Fruit fly (Drosophila melanogaster) whole organism, embryonic: ENCODE results near the gene CG8142.

Experiments
- ATbp ChIP-seq: fragments of 200-800 bp; sonication (Bioruptor generic); optimal IDR thresholded peaks from 2 replicates; lab custom pipeline; 2017; ENCODE audit warnings: missing biosample characterization, mild to moderate bottlenecking, missing genetic modification characterization, missing genetic modification reagents
- Abd-B ChIP-seq: fragments of 200-800 bp; sonication (Bioruptor generic); optimal IDR thresholded peaks from 2 replicates; lab custom pipeline; 2018; ENCODE audit warnings: missing biosample characterization, mild to moderate bottlenecking, missing genetic modification characterization, moderate library complexity
- CG10267 ChIP-seq: fragments of 200-800 bp; sonication (Bioruptor generic); optimal IDR thresholded peaks from 2 replicates; lab custom pipeline; 2018; ENCODE audit warnings: missing biosample characterization, mild to moderate bottlenecking, missing genetic modification characterization, moderate library complexity
- CG10321 ChIP-seq: fragments of 200-800 bp; sonication (Bioruptor generic); IDR thresholded peaks from 2 replicates; pipeline ENCODE4 v1.3.6; 2022; ENCODE audit warnings: missing biosample characterization, missing genetic modification characterization
- CG11085 ChIP-seq: fragments of 200-800 bp; sonication (Bioruptor generic); IDR thresholded peaks from 2 replicates; pipeline ENCODE4 v1.3.6; 2022; ENCODE audit warnings: missing biosample characterization, missing genetic modification characterization
- CG11398 ChIP-seq: fragments of 200-800 bp; sonication (Bioruptor generic); optimal IDR thresholded peaks from 2 replicates; lab custom pipeline; 2016; ENCODE audit warnings: missing biosample characterization, missing genetic modification characterization
- CG12659 ChIP-seq: fragments of 200-800 bp; sonication (Bioruptor generic); optimal IDR thresholded peaks from 3 replicates; lab custom pipeline; 2017; ENCODE audit warnings: mild to moderate bottlenecking, missing biosample characterization, missing genetic modification reagents, missing genetic modification characterization
- CG12744 ChIP-seq: fragments of 200-800 bp; sonication (Bioruptor generic); optimal IDR thresholded peaks from 2 replicates; lab custom pipeline; 2016; ENCODE audit warnings: missing biosample characterization, missing genetic modification characterization
- CG13296 ChIP-seq: fragments of 200-800 bp; sonication (Bioruptor generic); optimal IDR thresholded peaks from 3 replicates; lab custom pipeline; 2018; ENCODE audit warnings: missing biosample characterization, mild to moderate bottlenecking, missing genetic modification characterization
- CG14860 ChIP-seq: fragments of 200-800 bp; sonication (Bioruptor generic); IDR thresholded peaks from 3 replicates; pipeline ENCODE4 v1.3.6; 2022; ENCODE audit warnings: missing biosample characterization, missing genetic modification characterization; ENCODE audit not compliant: partially characterized antibody
- CG14965 ChIP-seq: fragments of 200-800 bp; sonication (Bioruptor generic); optimal IDR thresholded peaks from 2 replicates; lab custom pipeline; 2016; ENCODE audit warnings: missing biosample characterization, missing genetic modification characterization, borderline replicate concordance
- CG15011 ChIP-seq: fragments of 200-800 bp; sonication (Bioruptor generic); optimal IDR thresholded peaks from 3 replicates; lab custom pipeline; 2018; ENCODE audit warnings: missing biosample characterization, mild to moderate bottlenecking, missing genetic modification characterization
- CG16815 ChIP-seq: fragments of 200-800 bp; sonication (Bioruptor generic); optimal IDR thresholded peaks from 3 replicates; lab custom pipeline; 2017; ENCODE audit warnings: missing biosample characterization, mild to moderate bottlenecking, missing genetic modification characterization
- CG17912 ChIP-seq: fragments of 200-800 bp; sonication (Bioruptor generic); optimal IDR thresholded peaks from 2 replicates; lab custom pipeline; 2018; ENCODE audit warnings: missing biosample characterization, mild to moderate bottlenecking, missing genetic modification characterization
- CG18476 ChIP-seq: fragments of 200-800 bp; sonication (Bioruptor generic); optimal IDR thresholded peaks from 2 replicates; lab custom pipeline; 2016; ENCODE audit warnings: missing biosample characterization, mild to moderate bottlenecking, missing genetic modification characterization
- CG2120 ChIP-seq: fragments of 200-800 bp; sonication (Bioruptor generic); optimal IDR thresholded peaks from 3 replicates; lab custom pipeline; 2016; ENCODE audit warnings: missing biosample characterization, missing genetic modification characterization
- CG31365 ChIP-seq: fragments of 200-800 bp; sonication (Bioruptor generic); optimal IDR thresholded peaks from 2 replicates; lab custom pipeline; 2018; ENCODE audit warnings: missing biosample characterization, mild to moderate bottlenecking, missing genetic modification characterization
- CG32772 ChIP-seq: fragments of 200-800 bp; sonication (Bioruptor generic); IDR thresholded peaks from 2 replicates; pipeline ENCODE4 v1.3.6; 2022; ENCODE audit warnings: missing biosample characterization, missing genetic modification characterization
- CG42726 ChIP-seq: fragments of 200-800 bp; sonication (Bioruptor generic); IDR thresholded peaks from 2 replicates; pipeline ENCODE4 v1.3.6; 2022; ENCODE audit warnings: missing biosample characterization, missing genetic modification characterization; ENCODE audit not compliant: partially characterized antibody
- CG5180 ChIP-seq: fragments of 200-800 bp; sonication (Bioruptor generic); optimal IDR thresholded peaks from 3 replicates; lab custom pipeline; 2017; ENCODE audit warnings: missing biosample characterization, missing genetic modification characterization, mild to moderate bottlenecking, moderate library complexity, missing genetic modification reagents
- CG6254 ChIP-seq: fragments of 200-800 bp; sonication (Bioruptor generic); optimal IDR thresholded peaks from 3 replicates; lab custom pipeline; 2017; ENCODE audit warnings: mild to moderate bottlenecking, missing biosample characterization, missing genetic modification reagents, missing genetic modification characterization
- CG7987 ChIP-seq: fragments of 200-800 bp; sonication (Bioruptor generic); optimal IDR thresholded peaks from 2 replicates; lab custom pipeline; 2018; ENCODE audit warnings: missing biosample characterization, mild to moderate bottlenecking, missing genetic modification characterization, moderate library complexity
- CG9727 ChIP-seq: fragments of 200-800 bp; sonication (Bioruptor generic); optimal IDR thresholded peaks from 3 replicates; lab custom pipeline; 2017; ENCODE audit warnings: missing biosample characterization, mild to moderate bottlenecking, missing genetic modification characterization
- Chrac-16 ChIP-seq: fragments of 200-800 bp; sonication (Bioruptor generic); optimal IDR thresholded peaks from 3 replicates; lab custom pipeline; 2016; ENCODE audit warnings: missing biosample characterization, missing genetic modification characterization
- CrebB ChIP-seq: fragments of 200-800 bp; sonication (Bioruptor generic); optimal IDR thresholded peaks from 3 replicates; lab custom pipeline; 2018; ENCODE audit warnings: missing biosample characterization, mild to moderate bottlenecking, missing genetic modification characterization
- D19B ChIP-seq: fragments of 200-800 bp; sonication (Bioruptor generic); optimal IDR thresholded peaks from 2 replicates; lab custom pipeline; 2017; ENCODE audit warnings: missing biosample characterization, mild to moderate bottlenecking, missing genetic modification characterization
- Ets97D ChIP-seq: fragments of 200-800 bp; sonication (Bioruptor generic); optimal IDR thresholded peaks from 3 replicates; lab custom pipeline; 2016; ENCODE audit warnings: missing biosample characterization, missing genetic modification characterization
- Gsc ChIP-seq: fragments of 200-800 bp; sonication (Bioruptor generic); IDR thresholded peaks from 2 replicates; pipeline ENCODE4 v1.3.6; 2022; ENCODE audit warnings: missing biosample characterization, missing genetic modification characterization
- Hr39 ChIP-seq: fragments of >200 bp; optimal IDR thresholded peaks from 2 replicates; lab custom pipeline; 2017
- Kr ChIP-seq: fragments of 200-800 bp; sonication (Bioruptor generic); optimal IDR thresholded peaks from 2 replicates; lab custom pipeline; 2017; ENCODE audit warnings: missing biosample characterization, mild to moderate bottlenecking, missing genetic modification characterization
- Lhr ChIP-seq: fragments of 200-800 bp; sonication (Bioruptor generic); optimal IDR thresholded peaks from 3 replicates; lab custom pipeline; 2017; ENCODE audit warnings: mild to moderate bottlenecking, missing biosample characterization, missing genetic modification reagents, missing genetic modification characterization
- NC2α ChIP-seq: fragments of 200-800 bp; sonication (Bioruptor generic); optimal IDR thresholded peaks from 2 replicates; lab custom pipeline; 2016; ENCODE audit warnings: missing biosample characterization, missing genetic modification characterization
- Nf-YC ChIP-seq: fragments of 200-800 bp; optimal IDR thresholded peaks from 3 replicates; lab custom pipeline; 2019; ENCODE audit warnings: missing biosample characterization, mild to moderate bottlenecking, missing genetic modification characterization, moderate library complexity
- Sin3A ChIP-seq: fragments of >200 bp; optimal IDR thresholded peaks from 2 replicates; lab custom pipeline; 2018
- Tbp ChIP-seq: fragments of >200 bp; optimal IDR thresholded peaks from 2 replicates; lab custom pipeline; 2018; ENCODE audit warnings: missing biosample characterization, missing genetic modification characterization
- ap ChIP-seq: fragments of 200-800 bp; sonication (Bioruptor generic); IDR thresholded peaks from 2 replicates; pipeline ENCODE4 v1.3.6; 2022; ENCODE audit warnings: missing biosample characterization, missing genetic modification characterization
- ara ChIP-seq: fragments of 200-800 bp; sonication (Bioruptor generic); IDR thresholded peaks from 2 replicates; pipeline ENCODE4 v1.3.6; 2022; ENCODE audit warnings: missing biosample characterization, missing genetic modification characterization
- bigmax ChIP-seq: fragments of 200-800 bp; sonication (Bioruptor generic); optimal IDR thresholded peaks from 2 replicates; lab custom pipeline; 2018; ENCODE audit warnings: missing biosample characterization, mild to moderate bottlenecking, missing genetic modification characterization
- esg ChIP-seq: fragments of 200-800 bp; sonication (Bioruptor generic); conservative IDR thresholded peaks from 2 replicates; pipeline ENCODE4 v1.3.6; 2022; ENCODE audit warnings: missing biosample characterization, missing genetic modification characterization
- gfzf ChIP-seq: fragments of 200-800 bp; sonication (Bioruptor generic); optimal IDR thresholded peaks from 2 replicates; lab custom pipeline; 2016; ENCODE audit warnings: missing biosample characterization, mild to moderate bottlenecking, missing genetic modification characterization, moderate library complexity
- ham ChIP-seq: fragments of 200-800 bp; sonication (Bioruptor generic); IDR thresholded peaks from 2 replicates; pipeline ENCODE4 v1.3.6; 2022; ENCODE audit warnings: missing biosample characterization, missing genetic modification characterization
- inv ChIP-seq: fragments of 200-800 bp; sonication (Bioruptor generic); IDR thresholded peaks from 2 replicates; pipeline ENCODE4 v1.3.6; 2022; ENCODE audit warnings: missing biosample characterization, missing genetic modification characterization; ENCODE audit not compliant: partially characterized antibody
- jumu ChIP-seq: fragments of 200-800 bp; sonication (Bioruptor generic); optimal IDR thresholded peaks from 3 replicates; lab custom pipeline; 2016; ENCODE audit warnings: missing biosample characterization, missing genetic modification characterization
- lola ChIP-seq, 3 experiments: fragments of >200 bp in 2 of 3; fragments of 200-800 bp in 1 of 3; sonication (Bioruptor generic) in 1 of 3; optimal IDR thresholded peaks; 2 replicates each; lab custom pipeline; 2017 to 2019; ENCODE audit warnings: missing biosample characterization in 3 of 3, missing genetic modification characterization in 3 of 3, mild to moderate bottlenecking in 1 of 3, moderate library complexity in 1 of 3
- nerfin-2 ChIP-seq: fragments of 200-800 bp; sonication (Bioruptor generic); IDR thresholded peaks from 2 replicates; pipeline ENCODE4 v1.3.6; 2022; ENCODE audit warnings: missing biosample characterization, missing genetic modification characterization; ENCODE audit not compliant: partially characterized antibody
- pb ChIP-seq: fragments of 200-800 bp; sonication (Bioruptor generic); optimal IDR thresholded peaks from 3 replicates; lab custom pipeline; 2016; ENCODE audit warnings: missing biosample characterization, missing genetic modification characterization
- pum ChIP-seq: fragments of 200-800 bp; sonication (Bioruptor generic); optimal IDR thresholded peaks from 2 replicates; lab custom pipeline; 2016; ENCODE audit warnings: missing biosample characterization, missing genetic modification characterization
- slbo ChIP-seq: fragments of 200-800 bp; sonication (Bioruptor generic); IDR thresholded peaks from 2 replicates; pipeline ENCODE4 v1.3.6; 2022; ENCODE audit warnings: missing biosample characterization, missing genetic modification characterization
- wor ChIP-seq: fragments of 200-800 bp; sonication (Bioruptor generic); IDR thresholded peaks from 2 replicates; pipeline ENCODE4 v1.3.6; 2022; ENCODE audit warnings: missing biosample characterization, missing genetic modification characterization
- zen2 ChIP-seq: fragments of 200-800 bp; sonication (Bioruptor generic); IDR thresholded peaks from 3 replicates; pipeline ENCODE4 v1.3.6; 2022; ENCODE audit warnings: missing biosample characterization, missing genetic modification characterization; ENCODE audit not compliant: partially characterized antibody
- zf30C ChIP-seq: fragments of 200-800 bp; sonication (Bioruptor generic); optimal IDR thresholded peaks from 3 replicates; lab custom pipeline; 2018; ENCODE audit warnings: missing biosample characterization, mild to moderate bottlenecking, missing genetic modification characterization
- zfh2 ChIP-seq: fragments of 200-800 bp; sonication (Bioruptor generic); optimal IDR thresholded peaks from 2 replicates; lab custom pipeline; 2016; ENCODE audit warnings: missing biosample characterization, missing genetic modification characterization

The CG8142 gene

dm6 chrX:17830211-17830616 lies 14.3 kb downstream of the CG8142 start (continued):
- no peak for TF ChIP-seq CG32772 (GFP tag; lab: Robert Waterston, UW)
- no peak for TF ChIP-seq Abd-B (GFP tag; lab: Kevin White, UChicago)
- TF ChIP-seq CG12744: no peak
- no peak for TF ChIP-seq NC2α (GFP tag; lab: Kevin White, UChicago)
- no peak for TF ChIP-seq CG10321
- no peak for TF ChIP-seq CG6254 (GFP tag; lab: Kevin White, UChicago)
- no peak for TF ChIP-seq CG11085 (GFP tag; lab: Robert Waterston, UW)
- TF ChIP-seq esg (GFP tag; lab: Robert Waterston, UW): no peak
- peak; percentile 13 for TF ChIP-seq CG2120 (GFP tag; lab: Kevin White, UChicago)
- TF ChIP-seq ATbp (GFP tag; lab: Kevin White, UChicago): peak; percentile 8
- peak; percentile 76 for TF ChIP-seq CG9727 (GFP tag; lab: Kevin White, UChicago)
- no peak for TF ChIP-seq slbo (GFP tag; lab: Robert Waterston, UW)
- no peak for TF ChIP-seq CG18476 (GFP tag; lab: Kevin White, UChicago)
- TF ChIP-seq CG16815: peak; percentile 12
- no peak for TF ChIP-seq Hr39 (lab: Kevin White, UChicago)
- no peak for TF ChIP-seq gfzf (GFP tag; lab: Kevin White, UChicago)
- TF ChIP-seq Sin3A: no peak
- no peak for TF ChIP-seq Lhr (GFP tag; lab: Kevin White, UChicago)
- no peak for TF ChIP-seq bigmax (GFP tag; lab: Kevin White, UChicago)
- no peak for TF ChIP-seq zen2 (GFP tag; lab: Robert Waterston, UW)
- TF ChIP-seq pum (GFP tag; lab: Kevin White, UChicago): peak; percentile 34
- no peak for TF ChIP-seq ap (GFP tag; lab: Robert Waterston, UW)
- TF ChIP-seq zf30C: no peak
- no peak for TF ChIP-seq ara (GFP tag; lab: Robert Waterston, UW)
- TF ChIP-seq jumu (GFP tag; lab: Kevin White, UChicago): peak; percentile 7
- no peak for TF ChIP-seq Tbp (GFP tag; lab: Kevin White, UChicago)
- TF ChIP-seq CG11398 (GFP tag; lab: Kevin White, UChicago): no peak
- no peak for TF ChIP-seq CG31365 (tag; lab: Kevin White, UChicago)
- TF ChIP-seq Ets97D (GFP tag; lab: Kevin White, UChicago): no peak
- no peak for TF ChIP-seq CG7987 (GFP tag; lab: Kevin White, UChicago)
- TF ChIP-seq ham: no peak
- no peak for TF ChIP-seq CG12659 (GFP tag; lab: Kevin White, UChicago)
- peak; percentile 33 for TF ChIP-seq CG15011 (GFP tag; lab: Kevin White, UChicago)
- TF ChIP-seq CG5180: no peak
- no peak for TF ChIP-seq CG14965
- peak; percentile 63 for TF ChIP-seq Kr (GFP tag; lab: Kevin White, UChicago)
- no peak for TF ChIP-seq Gsc (GFP tag; lab: Robert Waterston, UW)
- TF ChIP-seq Nf-YC: no peak
- TF ChIP-seq D19B (GFP tag; lab: Kevin White, UChicago): no peak
- TF ChIP-seq CrebB (tag; lab: Kevin White, UChicago): no peak
- TF ChIP-seq CG14860: no peak
- TF ChIP-seq CG17912 (GFP tag; lab: Kevin White, UChicago): no peak
- peak; percentile 31 for TF ChIP-seq pb
- peak; percentile 38 for TF ChIP-seq CG10267 (tag; lab: Kevin White, UChicago)
- TF ChIP-seq nerfin-2 (GFP tag; lab: Robert Waterston, UW): no peak
- TF ChIP-seq CG13296 (GFP tag; lab: Kevin White, UChicago): no peak
- no peak for TF ChIP-seq inv
- no peak for TF ChIP-seq wor (GFP tag; lab: Robert Waterston, UW)
- TF ChIP-seq zfh2 (GFP tag; lab: Kevin White, UChicago): no peak
- no peak for TF ChIP-seq CG42726 (GFP tag; lab: Robert Waterston, UW)
- TF ChIP-seq Chrac-16: peak; percentile 20
- peak in 1 of 3 experiments; percentile 75 for TF ChIP-seq lola (GFP tag; optimal IDR thresholded peaks at IDR 0.05; lab: Kevin White, UChicago)
